Worm (Caenorhabditis elegans) whole organism, young adult: ENCODE data around the gene tat-4.

Source experiments
- F57A8.1 ChIP-seq: fragments of 200-800 bp; sonication (Bioruptor generic); optimal IDR thresholded peaks from 2 replicates; lab custom pipeline; 2018; ENCODE audit warnings: mild to moderate bottlenecking, missing genetic modification characterization, moderate library complexity, missing compliant biosample characterization
- atf-7 ChIP-seq: sonication (generic microtip); optimal IDR thresholded peaks from 2 replicates; lab custom pipeline; 2017; ENCODE audit warnings: mild to moderate bottlenecking, missing genetic modification characterization, missing compliant biosample characterization
- attf-6 ChIP-seq: fragments of 200-800 bp; sonication (Bioruptor generic); IDR thresholded peaks from 2 replicates; pipeline ENCODE4 v1.3.6; 2022; ENCODE audit warnings: missing genetic modification reagents, missing genetic modification characterization, missing compliant biosample characterization
- rec-8 ChIP-seq, 2 experiments: sonication (generic microtip); optimal IDR thresholded peaks; 2 replicates each; lab custom pipeline; 2016; ENCODE audit warnings: mild to moderate bottlenecking in 2 of 2, missing genetic modification characterization in 2 of 2, missing genetic modification reagents in 2 of 2, missing genotype in 2 of 2, missing biosample characterization in 1 of 2, missing compliant biosample characterization in 1 of 2, moderate library complexity in 1 of 2

DNA sequence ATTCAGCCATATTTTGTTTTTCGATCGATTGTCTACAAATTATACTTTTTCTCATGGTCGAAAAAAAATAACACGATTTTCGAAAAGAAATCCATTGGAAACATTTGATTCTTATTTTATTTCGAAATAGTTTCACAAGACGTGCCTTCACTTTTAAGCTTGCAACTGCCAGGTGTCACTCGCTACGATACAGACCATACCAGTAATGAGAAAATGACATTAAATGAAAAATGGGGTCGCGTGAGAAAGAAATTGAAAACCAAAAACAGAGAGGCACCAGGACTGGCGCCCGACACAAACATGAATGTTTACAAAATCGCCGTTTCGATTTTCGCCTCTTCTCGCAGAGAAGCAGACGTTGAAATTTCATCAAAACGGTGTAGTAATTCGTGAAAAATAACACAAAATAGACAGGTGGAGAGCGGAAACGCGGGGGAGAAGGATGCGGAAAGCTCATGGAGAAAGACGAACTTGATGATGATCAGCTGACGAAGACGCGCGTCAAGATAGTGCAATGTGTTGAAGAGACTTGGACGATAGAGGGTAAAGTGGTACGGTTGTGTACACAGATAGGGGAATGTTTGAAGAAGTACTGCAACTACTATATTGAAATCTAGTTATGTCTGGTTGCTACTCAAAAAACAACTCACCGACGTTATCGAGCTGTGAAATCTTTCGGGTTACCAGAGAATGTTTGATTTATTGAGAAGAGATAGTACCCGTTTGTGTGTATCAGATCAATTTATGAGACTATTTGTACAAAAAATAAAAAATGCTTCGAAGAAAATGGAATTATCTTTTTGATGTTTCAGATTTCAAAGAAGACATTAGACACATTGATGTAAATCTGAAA is 7.8 kb downstream of the tat-4 start:
- TF ChIP-seq rec-8 (tag; optimal IDR thresholded peaks at IDR 0.05; lab: Kevin White, UChicago): no peak
- TF ChIP-seq atf-7 (tag; lab: Kevin White, UChicago): no peak
- TF ChIP-seq F57A8.1 (GFP tag; lab: Kevin White, UChicago): no peak
- no peak for TF ChIP-seq attf-6 (GFP tag; lab: Robert Waterston, UW)
